Fruit fly (Drosophila melanogaster) whole organism, prepupa: ENCODE data around the gene APC4.

Experiments
- CG11762 ChIP-seq: fragments of 200-800 bp; sonication (Bioruptor generic); optimal IDR thresholded peaks from 3 replicates; lab custom pipeline; 2016; ENCODE audit warnings: missing biosample characterization, missing genetic modification characterization; ENCODE audit not compliant: insufficient read depth
- CG11902 ChIP-seq: fragments of 200-800 bp; sonication (Bioruptor generic); optimal IDR thresholded peaks from 3 replicates; lab custom pipeline; 2016; ENCODE audit warnings: missing biosample characterization, missing genetic modification characterization
- CG6163 ChIP-seq: fragments of 200-800 bp; sonication (Bioruptor generic); IDR thresholded peaks from 3 replicates; pipeline ENCODE4 v1.3.6; 2022; ENCODE audit warnings: missing biosample characterization, missing genetic modification characterization
- Gug ChIP-seq: fragments of 200-800 bp; sonication (Bioruptor generic); IDR thresholded peaks from 2 replicates; pipeline ENCODE4 v1.3.6; 2022; ENCODE audit warnings: missing biosample characterization, missing genetic modification characterization
- Hr38 ChIP-seq: sonication (Bioruptor generic); optimal IDR thresholded peaks from 2 replicates; lab custom pipeline; 2016; ENCODE audit warnings: missing biosample characterization, missing genetic modification characterization
- Met ChIP-seq: fragments of 200-800 bp; sonication (Bioruptor generic); optimal IDR thresholded peaks from 3 replicates; lab custom pipeline; 2016; ENCODE audit warnings: missing biosample characterization, missing genetic modification characterization
- salr ChIP-seq, 2 experiments: fragments of 200-800 bp; sonication (Bioruptor generic); optimal IDR thresholded peaks; 3 replicates each; lab custom pipeline; 2016 to 2018; ENCODE audit warnings: missing biosample characterization in 2 of 2, missing genetic modification characterization in 2 of 2, mild to moderate bottlenecking in 1 of 2
- ss ChIP-seq, 2 experiments: fragments of 200-800 bp; sonication (Bioruptor generic); optimal IDR thresholded peaks; 2 replicates in 1 of 2; 3 replicates in 1 of 2; lab custom pipeline; 2017 to 2018; ENCODE audit warnings: mild to moderate bottlenecking in 2 of 2, missing biosample characterization in 2 of 2, missing genetic modification characterization in 2 of 2, moderate library complexity in 1 of 2
- svp ChIP-seq: fragments of 200-800 bp; sonication (Bioruptor generic); peaks from one replicate; lab custom pipeline; 2016; ENCODE audit warnings: missing biosample characterization, missing genetic modification characterization
- vri ChIP-seq: fragments of 200-800 bp; sonication (Bioruptor generic); optimal IDR thresholded peaks from 3 replicates; lab custom pipeline; 2016; ENCODE audit warnings: missing biosample characterization, mild to moderate bottlenecking, missing genetic modification characterization

dm6 chrX:9090057-9090358, 7.3 kb downstream of the APC4 start:
- TF ChIP-seq ss (GFP tag; optimal IDR thresholded peaks at IDR 0.05; lab: Kevin White, UChicago) (no peak), CG11902 (GFP tag; lab: Kevin White, UChicago) (no peak), Hr38 (GFP tag; lab: Kevin White, UChicago) (no peak), vri (GFP tag; lab: Kevin White, UChicago) (no peak), svp (peak; percentile 72), CG6163 (no peak), Met (no peak), Gug (GFP tag; lab: Robert Waterston, UW) (no peak), salr (GFP tag; optimal IDR thresholded peaks at IDR 0.05; lab: Kevin White, UChicago) (no peak), CG11762 (GFP tag; lab: Kevin White, UChicago) (no peak)
